Worm (Caenorhabditis elegans): Measurements from ENCODE around the gene C34F11.8.
A peak's percentile ranks its signal among the peaks of the same experiment; 100 is the strongest.

C34F11.8 gene

ce11 chrII:5201922-5202562, 8.7 kb downstream of the C34F11.8 start:
- TF ChIP-seq pqm-1 (tag; optimal IDR thresholded peaks at IDR 0.05): peak; percentile 82
- peak; percentile 16 for TF ChIP-seq nhr-47 (tag; optimal IDR thresholded peaks at IDR 0.05)
- peak; percentile 46 for TF ChIP-seq blmp-1 (tag; optimal IDR thresholded peaks at IDR 0.05)
- no peak for TF ChIP-seq alr-1 (tag; optimal IDR thresholded peaks at IDR 0.05; ENCODE audit: borderline replicate concordance)
- TF ChIP-seq nhr-20 (tag; optimal IDR thresholded peaks at IDR 0.05): peak; percentile 16
- TF ChIP-seq jun-1 (tag; optimal IDR thresholded peaks at IDR 0.05): peak; percentile 61
- peak; percentile 50 for TF ChIP-seq dsc-1 (tag; optimal IDR thresholded peaks at IDR 0.05)
- no peak for TF ChIP-seq ces-1 (GFP tag; optimal IDR thresholded peaks at IDR 0.05)
- peak; percentile 99 for TF ChIP-seq elt-2 (tag; optimal IDR thresholded peaks at IDR 0.05)
- TF ChIP-seq Y116A8C.19 (tag; optimal IDR thresholded peaks at IDR 0.05; ENCODE audit: borderline replicate concordance): no peak
- TF ChIP-seq tlp-1 (tag; optimal IDR thresholded peaks at IDR 0.05): peak; percentile 69
- peak in 1 of 2 experiments; percentile 10 for TF ChIP-seq lsy-2 (tag; optimal IDR thresholded peaks at IDR 0.05)
- peak in 4 of 6 experiments; percentile 22 to 77 (median 43) for TF ChIP-seq elt-3 (tag; optimal IDR thresholded peaks at IDR 0.05)
- peak; percentile 32 for TF ChIP-seq lin-14 (GFP tag; optimal IDR thresholded peaks at IDR 0.05)
- no peak for TF ChIP-seq sptf-1 (tag; optimal IDR thresholded peaks at IDR 0.05)
- TF ChIP-seq lin-35 (GFP tag; optimal IDR thresholded peaks at IDR 0.05): peak in 1 of 2 experiments; percentile 55
- TF ChIP-seq nhr-90 (tag; optimal IDR thresholded peaks at IDR 0.05; ENCODE audit: poor library complexity): peak; percentile 42
- TF ChIP-seq C04F5.9 (tag; optimal IDR thresholded peaks at IDR 0.05): no peak
- TF ChIP-seq nhr-71 (tag; optimal IDR thresholded peaks at IDR 0.05): peak; percentile 44
- peak; percentile 67 for TF ChIP-seq nhr-85 (tag)
- TF ChIP-seq mep-1 (tag; optimal IDR thresholded peaks at IDR 0.05): peak; percentile 22

- TF ChIP-seq unc-130 (tag; optimal IDR thresholded peaks at IDR 0.05) (no peak), ceh-82 (tag; optimal IDR thresholded peaks at IDR 0.05) (peak in 1 of 3 experiments; percentile 20), nhr-71 (tag; optimal IDR thresholded peaks at IDR 0.05) (peak; percentile 78), lin-39 (tag; optimal IDR thresholded peaks at IDR 0.05) (no peak), fkh-10 (GFP tag; optimal IDR thresholded peaks at IDR 0.05) (no peak), snpc-4 (tag; optimal IDR thresholded peaks at IDR 0.05) (peak; percentile 38), hlh-4 (tag; optimal IDR thresholded peaks at IDR 0.05) (no peak), nhr-90 (tag; optimal IDR thresholded peaks at IDR 0.05; ENCODE audit: poor library complexity) (no peak), tbx-2 (tag; optimal IDR thresholded peaks at IDR 0.05) (peak; percentile 46), ces-1 (GFP tag; optimal IDR thresholded peaks at IDR 0.05) (no peak), fkh-4 (tag; optimal IDR thresholded peaks at IDR 0.05; ENCODE audit: borderline replicate concordance) (no peak), isw-1 (GFP tag; IDR thresholded peaks at IDR 0.05) (no peak), pqm-1 (tag; optimal IDR thresholded peaks at IDR 0.05) (no peak), elt-2 (tag; optimal IDR thresholded peaks at IDR 0.05) (no peak), ceh-90 (tag; optimal IDR thresholded peaks at IDR 0.05) (no peak), sptf-1 (tag; optimal IDR thresholded peaks at IDR 0.05) (no peak), nhr-12 (tag; optimal IDR thresholded peaks at IDR 0.05) (no peak), swsn-7 (tag; optimal IDR thresholded peaks at IDR 0.05) (peak; percentile 30), unc-62 (GFP tag; optimal IDR thresholded peaks at IDR 0.05) (no peak), ceh-63 (GFP tag; optimal IDR thresholded peaks at IDR 0.05) (no peak), grh-1 (GFP tag; IDR thresholded peaks at IDR 0.05) (no peak), nhr-28 (tag; optimal IDR thresholded peaks at IDR 0.05) (no peak), ztf-4 (tag; optimal IDR thresholded peaks at IDR 0.05) (no peak), hlh-17 (GFP tag; optimal IDR thresholded peaks at IDR 0.05; ENCODE audit: borderline replicate concordance) (no peak), xbp-1 (tag; optimal IDR thresholded peaks at IDR 0.05) (no peak), unc-98 (GFP tag; IDR thresholded peaks at IDR 0.05) (no peak), vab-15 (tag; optimal IDR thresholded peaks at IDR 0.05) (no peak), lir-3 (tag; optimal IDR thresholded peaks at IDR 0.05; ENCODE audit: poor library complexity) (no peak), pax-3 (tag; optimal IDR thresholded peaks at IDR 0.05) (no peak), mep-1 (tag; optimal IDR thresholded peaks at IDR 0.05) (peak; percentile 41), unc-86 (tag; optimal IDR thresholded peaks at IDR 0.05) (peak; percentile 40), zip-4 (GFP tag; optimal IDR thresholded peaks at IDR 0.05) (no peak), ceh-88 (GFP tag; IDR thresholded peaks at IDR 0.05) (no peak), dpl-1 (GFP tag; optimal IDR thresholded peaks at IDR 0.05) (peak in 2 of 3 experiments; percentile 11 to 23), ama-1 (optimal IDR thresholded peaks at IDR 0.05) (no peak)
Measured at ce11 chrII:5200987-5201582, 9.7 kb downstream of the C34F11.8 start.

Data from whole organism, L1 larva.